Fruit fly (Drosophila melanogaster) whole organism, wandering third instar larva: ENCODE results near the gene PGRP-SB2.

Experiments
- GATAd ChIP-seq: sonication (Bioruptor generic); optimal IDR thresholded peaks from 2 replicates; lab custom pipeline; 2016; ENCODE audit warnings: missing biosample characterization, missing genetic modification characterization
- ey ChIP-seq: fragments of 200-800 bp; sonication (Bioruptor generic); optimal IDR thresholded peaks from 2 replicates; lab custom pipeline; 2016; ENCODE audit warnings: missing biosample characterization, missing genetic modification characterization

- TF ChIP-seq GATAd (GFP tag; lab: Kevin White, UChicago) = no peak
- no peak for TF ChIP-seq ey (GFP tag; lab: Kevin White, UChicago)
These were observed 28.8 kb downstream of the PGRP-SB2 start, which contains the start of gene CG42852 for dm6 chr3L:16755189-16755588.
